Worm (Caenorhabditis elegans): ENCODE measurements around the gene ZK892.4.

The ZK892.4 gene

DNA sequence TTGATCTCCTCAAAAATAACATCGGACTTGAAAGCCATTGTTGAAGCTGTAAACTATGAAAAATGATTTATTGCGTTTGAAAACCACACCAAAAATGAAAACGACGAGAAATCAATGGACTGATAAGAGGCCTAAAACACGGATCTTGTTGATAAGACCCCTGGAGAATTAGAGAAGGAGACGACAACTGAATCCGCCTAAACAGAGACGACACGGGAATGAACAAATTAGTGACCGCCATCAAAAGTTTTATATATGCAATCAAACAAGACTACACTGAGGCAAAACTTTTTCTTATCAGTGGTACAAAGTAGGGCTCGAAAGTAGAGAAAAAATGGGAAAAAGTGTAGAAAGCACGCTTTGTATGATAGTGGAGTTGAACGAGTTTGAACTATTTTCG, 5.3 kb upstream of the ZK892.4 start, which contains the start of gene nlt-1 (continued):
- no peak for TF ChIP-seq ztf-4 (tag; optimal IDR thresholded peaks at IDR 0.05)
- no peak for TF ChIP-seq nhr-6 (tag; optimal IDR thresholded peaks at IDR 0.05)
- TF ChIP-seq unc-55 (GFP tag; optimal IDR thresholded peaks at IDR 0.05) = no peak
- no peak for TF ChIP-seq nhr-237 (tag; optimal IDR thresholded peaks at IDR 0.05)

DNA sequence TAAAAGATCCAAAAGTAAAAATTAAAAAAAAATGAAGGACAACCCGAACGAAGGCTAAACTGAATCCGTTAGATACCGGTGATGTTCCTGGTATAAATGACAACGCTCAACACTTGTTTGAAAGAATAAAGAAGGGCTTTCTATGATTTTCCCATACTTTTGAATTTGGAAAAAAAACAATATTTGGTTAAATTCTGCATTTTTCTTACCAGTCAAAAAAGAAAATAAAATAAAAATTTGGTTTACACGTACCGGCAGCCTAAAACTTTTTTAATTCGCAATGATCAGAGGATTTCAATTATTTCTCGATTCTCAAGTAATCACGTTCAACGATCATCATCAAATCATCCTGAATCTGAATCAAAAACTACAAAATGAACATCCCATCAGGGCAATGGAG, 4.8 kb upstream of the ZK892.4 start, which contains the start of gene ZK892.3:
Gene ZK892.3, plus strand, starts transcription at position 301 of the 400 bp plus-strand sequence.
- TF ChIP-seq ztf-1 (GFP tag; conservative IDR thresholded peaks at IDR 0.05) = no peak

DNA sequence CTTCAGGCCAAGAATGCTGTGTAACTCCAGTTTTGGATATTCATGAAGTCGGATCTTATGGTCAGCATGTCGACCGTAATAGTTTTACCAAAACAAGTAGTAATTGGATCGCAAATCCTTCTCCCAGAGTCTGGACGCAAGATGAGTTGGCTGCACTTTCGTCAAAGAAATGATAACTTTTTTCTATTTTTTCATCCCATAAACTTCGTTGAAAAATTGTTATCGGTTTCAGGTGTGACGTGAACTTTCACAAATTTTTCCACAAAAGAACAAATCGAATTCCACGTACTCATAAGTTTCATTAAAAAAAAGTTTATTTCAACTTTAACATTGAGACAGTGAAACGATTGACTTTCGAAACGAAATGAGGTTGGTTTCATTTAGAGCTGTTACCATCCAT, 1.6 kb downstream of the ZK892.4 start, which contains the start of gene ZK892.5:
Gene ZK892.5, plus strand, starts transcription at position 301 of the 400 bp plus-strand sequence.
- TF ChIP-seq skn-1 (tag; optimal IDR thresholded peaks at IDR 0.05) (no peak), nhr-11 (tag; optimal IDR thresholded peaks at IDR 0.05) (no peak), nhr-21 (tag; optimal IDR thresholded peaks at IDR 0.05) (no peak), elt-1 (tag; optimal IDR thresholded peaks at IDR 0.05) (no peak), zag-1 (tag; optimal IDR thresholded peaks at IDR 0.05) (no peak), dmd-4 (tag; optimal IDR thresholded peaks at IDR 0.05) (no peak), mbf-1 (tag; optimal IDR thresholded peaks at IDR 0.05) (no peak), gmeb-1 (tag; optimal IDR thresholded peaks at IDR 0.05) (no peak)

DNA sequence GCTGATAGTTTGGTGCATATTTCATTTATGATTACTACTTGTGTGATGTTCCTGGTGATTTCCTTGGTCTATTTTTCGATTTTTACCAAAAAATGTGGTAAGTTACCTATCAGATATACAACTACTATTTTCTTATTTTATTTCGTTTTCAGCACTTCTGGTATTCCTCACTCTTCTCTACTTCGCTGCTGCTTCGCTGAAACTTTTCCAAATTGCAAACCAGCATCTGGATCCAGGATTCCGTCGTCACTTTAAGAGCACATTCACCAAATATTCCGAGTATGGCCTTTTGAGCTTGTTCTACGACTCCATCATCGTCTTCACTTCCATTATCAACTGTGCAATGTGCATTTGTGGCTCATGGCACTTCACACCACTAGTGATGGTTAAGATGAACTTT, 2.2 kb downstream of the ZK892.4 start:
- TF ChIP-seq ceh-16 (tag; optimal IDR thresholded peaks at IDR 0.05) = no peak
- TF ChIP-seq sem-4 (tag; optimal IDR thresholded peaks at IDR 0.05) = no peak
- TF ChIP-seq aly-2 (tag; optimal IDR thresholded peaks at IDR 0.05) = no peak
- no peak for TF ChIP-seq F13H6.1 (tag; optimal IDR thresholded peaks at IDR 0.05)
- no peak for TF ChIP-seq nhr-77 (tag; optimal IDR thresholded peaks at IDR 0.05)
- no peak for TF ChIP-seq ceh-82 (tag; optimal IDR thresholded peaks at IDR 0.05)
- TF ChIP-seq Y55F3AM.14 (GFP tag; optimal IDR thresholded peaks at IDR 0.05) = no peak
- TF ChIP-seq mbf-1 (tag; optimal IDR thresholded peaks at IDR 0.05) = no peak
- TF ChIP-seq sma-9 (GFP tag; optimal IDR thresholded peaks at IDR 0.05) = no peak
- TF ChIP-seq sma-9 (tag; optimal IDR thresholded peaks at IDR 0.05) = no peak
- no peak for TF ChIP-seq peb-1 (tag; optimal IDR thresholded peaks at IDR 0.05)
- TF ChIP-seq zag-1 (tag; optimal IDR thresholded peaks at IDR 0.05) = no peak

DNA sequence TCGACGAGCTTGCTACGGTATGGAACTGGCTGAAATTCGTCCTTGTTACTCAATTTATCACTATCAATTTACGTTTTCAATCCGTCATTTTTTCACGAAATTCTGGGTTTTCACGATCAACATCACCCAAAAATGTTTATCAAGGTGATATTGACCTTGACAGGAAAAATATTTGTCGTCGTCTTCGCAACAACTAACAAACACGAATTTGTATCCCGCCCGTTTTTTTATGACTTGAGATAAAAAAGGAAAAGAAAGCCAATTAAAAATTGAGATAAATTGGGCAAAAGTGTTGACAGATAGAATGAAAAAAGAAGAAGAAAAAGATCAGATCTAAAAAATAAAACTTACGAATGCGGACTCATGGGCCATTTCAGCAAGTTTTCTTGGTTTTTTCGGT, 4.5 kb downstream of the ZK892.4 start:
- TF ChIP-seq nhr-237 (tag; optimal IDR thresholded peaks at IDR 0.05) (no peak), nhr-25 (tag; optimal IDR thresholded peaks at IDR 0.05) (peak; percentile 70), lsy-2 (tag; optimal IDR thresholded peaks at IDR 0.05) (no peak), C34F6.9 (tag; optimal IDR thresholded peaks at IDR 0.05) (no peak), ztf-11 (tag; optimal IDR thresholded peaks at IDR 0.05) (no peak)

DNA sequence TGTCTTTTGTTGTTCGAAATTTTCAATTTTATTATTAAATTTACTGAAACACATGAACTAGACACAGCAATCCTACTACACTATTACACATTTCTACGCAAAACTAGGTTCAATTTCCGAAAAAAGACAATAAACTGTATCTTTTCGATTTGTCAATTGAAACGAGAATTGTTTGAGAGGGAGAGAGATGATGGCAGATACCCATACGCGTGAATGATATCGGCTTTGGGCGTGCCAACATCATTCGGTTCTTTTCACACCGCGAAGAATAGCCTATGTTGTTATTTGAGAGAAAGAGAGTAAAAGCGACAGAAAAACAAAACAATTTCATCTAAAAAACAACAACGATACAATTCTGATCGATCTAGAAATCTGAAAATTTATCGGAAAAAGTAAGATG, 5.4 kb downstream of the ZK892.4 start:
- TF ChIP-seq sma-3 (GFP tag; optimal IDR thresholded peaks at IDR 0.05) (peak; percentile 43), nhr-10 (tag; optimal IDR thresholded peaks at IDR 0.05) (no peak), R02D3.7 (tag; optimal IDR thresholded peaks at IDR 0.05) (no peak), fos-1 (tag; optimal IDR thresholded peaks at IDR 0.05) (no peak), nhr-25 (tag; optimal IDR thresholded peaks at IDR 0.05) (peak; percentile 21)

DNA sequence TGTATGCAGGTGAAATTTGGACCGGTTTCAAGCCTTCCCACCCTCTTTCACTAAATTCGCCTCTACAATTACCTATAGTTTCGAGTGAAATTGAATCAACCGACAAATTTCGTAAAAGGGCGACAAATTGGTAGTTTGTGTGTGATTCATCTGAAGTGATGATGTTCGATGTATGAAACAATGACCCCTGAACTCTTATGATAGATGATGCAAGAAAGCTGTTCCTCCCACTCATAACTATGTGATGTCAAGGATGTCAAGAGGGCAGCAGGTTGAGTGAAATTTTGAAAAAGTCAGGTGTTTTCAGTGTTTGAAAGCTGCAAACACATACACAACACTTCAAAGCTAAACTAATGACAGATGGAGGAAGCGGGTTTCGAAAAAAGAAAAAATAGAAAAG, 6.1 kb downstream of the ZK892.4 start:
- TF ChIP-seq mbf-1 (tag; optimal IDR thresholded peaks at IDR 0.05) = no peak
- TF ChIP-seq ztf-4 (tag; optimal IDR thresholded peaks at IDR 0.05) = no peak
- no peak for TF ChIP-seq unc-55 (GFP tag; optimal IDR thresholded peaks at IDR 0.05)
- no peak for TF ChIP-seq sem-4 (tag; optimal IDR thresholded peaks at IDR 0.05)
- no peak for TF ChIP-seq aly-2 (tag; optimal IDR thresholded peaks at IDR 0.05)
- no peak for TF ChIP-seq ceh-16 (tag; optimal IDR thresholded peaks at IDR 0.05)
- no peak for TF ChIP-seq lin-39 (tag; optimal IDR thresholded peaks at IDR 0.05)
- no peak for TF ChIP-seq gmeb-1 (tag; optimal IDR thresholded peaks at IDR 0.05)
- no peak for TF ChIP-seq snpc-4 (tag; optimal IDR thresholded peaks at IDR 0.05)
- TF ChIP-seq F13H6.1 (tag; optimal IDR thresholded peaks at IDR 0.05) = peak; percentile 23
- TF ChIP-seq mdl-1 (tag; optimal IDR thresholded peaks at IDR 0.05) = no peak
- no peak for TF ChIP-seq ceh-82 (tag; optimal IDR thresholded peaks at IDR 0.05)
- peak; percentile 24 for TF ChIP-seq nhr-25 (tag; optimal IDR thresholded peaks at IDR 0.05)
- peak; percentile 42 for TF ChIP-seq sma-9 (GFP tag; optimal IDR thresholded peaks at IDR 0.05)
- TF ChIP-seq sma-9 (tag; optimal IDR thresholded peaks at IDR 0.05) = no peak
- no peak for TF ChIP-seq ama-1 (optimal IDR thresholded peaks at IDR 0.05)
- no peak for TF ChIP-seq peb-1 (tag; optimal IDR thresholded peaks at IDR 0.05)
- TF ChIP-seq sma-3 (GFP tag; optimal IDR thresholded peaks at IDR 0.05) = no peak
- no peak for TF ChIP-seq dmd-4 (tag; optimal IDR thresholded peaks at IDR 0.05)
- TF ChIP-seq nhr-11 (tag; optimal IDR thresholded peaks at IDR 0.05) = no peak
- TF ChIP-seq nhr-129 (tag; optimal IDR thresholded peaks at IDR 0.05) = peak; percentile 82
- TF ChIP-seq nhr-237 (tag; optimal IDR thresholded peaks at IDR 0.05) = no peak
- TF ChIP-seq egl-27 (tag; optimal IDR thresholded peaks at IDR 0.05) = no peak
- no peak for TF ChIP-seq lsy-2 (tag; optimal IDR thresholded peaks at IDR 0.05)
- no peak for TF ChIP-seq elt-1 (tag; optimal IDR thresholded peaks at IDR 0.05)
